Worm (Caenorhabditis elegans): ENCODE data around the gene M01B2.10.
"Not testable (repeated sequence)": the region's sequence is repeated elsewhere in the genome, so short reads cannot be mapped to it uniquely, and the experiment has no call there.

Gene M01B2.10

ce11 chrV:15211869-15212268 lies 50.4 kb downstream of the M01B2.10 start, which contains the start of gene sri-24:
Gene sri-24, plus strand, starts transcription at chrV:15212169.
- not testable (repeated sequence) for TF ChIP-seq eor-1, ceh-9, skn-1 (tag; optimal IDR thresholded peaks at IDR 0.05)

Measured in whole organism, L3 larva.